Worm (Caenorhabditis elegans) whole organism, L4/young adult: ENCODE results near the gene F47F2.1.

ENCODE experiments used
- W03F9.2 ChIP-seq: fragments of 150-350 bp; optimal IDR thresholded peaks from 2 replicates; lab custom pipeline; 2014; ENCODE audit warnings: missing biosample characterization, missing genetic modification characterization
- dao-5 ChIP-seq: sonication (generic microtip); optimal IDR thresholded peaks from 2 replicates; lab custom pipeline; 2016; ENCODE audit warnings: missing genotype, missing genetic modification characterization, moderate library complexity, missing compliant biosample characterization
- him-1 ChIP-seq: sonication (generic microtip); optimal IDR thresholded peaks from 2 replicates; lab custom pipeline; 2016; ENCODE audit warnings: missing genotype, missing genetic modification reagents, missing genetic modification characterization, missing compliant biosample characterization

The F47F2.1 gene

ce11 chrX:3878233-3878632 lies at the start of gene F47F2.1:
F47F2.1 (plus strand) TSS chrX:3878533.
- TF ChIP-seq him-1 (tag; lab: Kevin White, UChicago) (no peak), dao-5 (tag; lab: Kevin White, UChicago) (no peak), W03F9.2 (tag; lab: Kevin White, UChicago) (no peak)

ce11 chrX:3828598-3829204 lies 49.6 kb upstream of the F47F2.1 start:
- TF ChIP-seq dao-5 (tag; lab: Kevin White, UChicago) (no peak), W03F9.2 (tag; lab: Kevin White, UChicago) (no peak), him-1 (tag; lab: Kevin White, UChicago) (no peak)

ce11 chrX:3829605-3830004 lies 48.7 kb upstream of the F47F2.1 start:
- TF ChIP-seq him-1 (tag; lab: Kevin White, UChicago) (no peak), dao-5 (tag; lab: Kevin White, UChicago) (no peak), W03F9.2 (tag; lab: Kevin White, UChicago) (no peak)

ce11 chrX:3830872-3831271 lies 47.5 kb upstream of the F47F2.1 start:
- TF ChIP-seq him-1 (tag; lab: Kevin White, UChicago) (no peak), dao-5 (tag; lab: Kevin White, UChicago) (no peak), W03F9.2 (tag; lab: Kevin White, UChicago) (no peak)

ce11 chrX:3832059-3832641 lies 46.2 kb upstream of the F47F2.1 start:
- TF ChIP-seq W03F9.2 (tag; lab: Kevin White, UChicago) (peak; percentile 68), him-1 (tag; lab: Kevin White, UChicago) (no peak)

- TF ChIP-seq W03F9.2 (tag; lab: Kevin White, UChicago) (no peak), him-1 (tag; lab: Kevin White, UChicago) (no peak), dao-5 (tag; lab: Kevin White, UChicago) (no peak)
These were observed 44.1 kb upstream of the F47F2.1 start for ce11 chrX:3833964-3834840.

ce11 chrX:3835632-3836031 lies 42.7 kb upstream of the F47F2.1 start:
- no peak for TF ChIP-seq him-1 (tag; lab: Kevin White, UChicago)
- no peak for TF ChIP-seq W03F9.2 (tag; lab: Kevin White, UChicago)
- TF ChIP-seq dao-5 (tag; lab: Kevin White, UChicago) = no peak

ce11 chrX:3837752-3838159 lies 40.6 kb upstream of the F47F2.1 start:
- no peak for TF ChIP-seq dao-5 (tag; lab: Kevin White, UChicago)
- no peak for TF ChIP-seq him-1 (tag; lab: Kevin White, UChicago)
- no peak for TF ChIP-seq W03F9.2 (tag; lab: Kevin White, UChicago)

ce11 chrX:3838670-3839069 lies 39.7 kb upstream of the F47F2.1 start:
- TF ChIP-seq dao-5 (tag; lab: Kevin White, UChicago) (no peak), him-1 (tag; lab: Kevin White, UChicago) (no peak), W03F9.2 (tag; lab: Kevin White, UChicago) (no peak)

- TF ChIP-seq W03F9.2 (tag; lab: Kevin White, UChicago) (no peak), him-1 (tag; lab: Kevin White, UChicago) (no peak), dao-5 (tag; lab: Kevin White, UChicago) (no peak)
These were observed 39.2 kb upstream of the F47F2.1 start for ce11 chrX:3839172-3839571.

ce11 chrX:3842398-3842896 lies 35.9 kb upstream of the F47F2.1 start, which contains the start of gene ttr-48:
ttr-48 (minus strand) TSS chrX:3842448.
- TF ChIP-seq him-1 (tag; lab: Kevin White, UChicago) = no peak
- no peak for TF ChIP-seq dao-5 (tag; lab: Kevin White, UChicago)

ce11 chrX:3853901-3854300 lies 24.4 kb upstream of the F47F2.1 start:
- no peak for TF ChIP-seq W03F9.2 (tag; lab: Kevin White, UChicago)
- no peak for TF ChIP-seq him-1 (tag; lab: Kevin White, UChicago)
- TF ChIP-seq dao-5 (tag; lab: Kevin White, UChicago) = no peak

ce11 chrX:3855717-3856116 lies 22.6 kb upstream of the F47F2.1 start:
- TF ChIP-seq W03F9.2 (tag; lab: Kevin White, UChicago) = no peak
- no peak for TF ChIP-seq him-1 (tag; lab: Kevin White, UChicago)
- no peak for TF ChIP-seq dao-5 (tag; lab: Kevin White, UChicago)
